Worm (Caenorhabditis elegans) whole organism, mixed stage, embryonic: ENCODE data around the gene slc-5A12.

Experiments
- bed-3 ChIP-seq: fragments of 200-800 bp; sonication (Bioruptor generic); optimal IDR thresholded peaks from 3 replicates; lab custom pipeline; 2018; ENCODE audit warnings: mild to moderate bottlenecking, missing genetic modification characterization, moderate library complexity, missing compliant biosample characterization
- blmp-1 ChIP-seq: fragments of 150-350 bp; optimal IDR thresholded peaks from 2 replicates; lab custom pipeline; 2014; ENCODE audit warnings: missing biosample characterization, missing genetic modification characterization
- ceh-39 ChIP-seq: fragments of 150-350 bp; optimal IDR thresholded peaks from 2 replicates; lab custom pipeline; 2014; ENCODE audit warnings: missing biosample characterization, missing genetic modification characterization
- ceh-43 ChIP-seq: fragments of 200-800 bp; sonication (Bioruptor generic); optimal IDR thresholded peaks from 2 replicates; lab custom pipeline; 2018; ENCODE audit warnings: mild to moderate bottlenecking, missing genetic modification characterization, moderate library complexity, missing compliant biosample characterization
- ceh-83 ChIP-seq: fragments of 200-800 bp; sonication (Bioruptor generic); optimal IDR thresholded peaks from 2 replicates; lab custom pipeline; 2018; ENCODE audit warnings: mild to moderate bottlenecking, missing genetic modification characterization, missing compliant biosample characterization
- ces-1 ChIP-seq: fragments of 150-350 bp; optimal IDR thresholded peaks from 2 replicates; lab custom pipeline; 2014; ENCODE audit warnings: missing biosample characterization, missing genetic modification reagents, missing genetic modification characterization
- cnd-1 ChIP-seq: fragments of 200-800 bp; sonication (Bioruptor generic); optimal IDR thresholded peaks from 2 replicates; lab custom pipeline; 2018; ENCODE audit warnings: mild to moderate bottlenecking, missing genetic modification characterization, missing compliant biosample characterization
- drap-1 ChIP-seq: fragments of 200-800 bp; sonication (Bioruptor generic); optimal IDR thresholded peaks from 3 replicates; lab custom pipeline; 2018; ENCODE audit warnings: mild to moderate bottlenecking, missing genetic modification characterization, missing compliant biosample characterization
- elt-1 ChIP-seq: sonication (generic microtip); optimal IDR thresholded peaks from 2 replicates; lab custom pipeline; 2017; ENCODE audit warnings: missing genetic modification characterization, mild to moderate bottlenecking, missing compliant biosample characterization, antibody characterized with exemption, moderate library complexity, borderline replicate concordance; ENCODE audit not compliant: insufficient read depth
- elt-3 ChIP-seq: fragments of 150-350 bp; optimal IDR thresholded peaks from 2 replicates; lab custom pipeline; 2014; ENCODE audit warnings: missing biosample characterization, missing genetic modification characterization
- flh-1 ChIP-seq: fragments of 200-800 bp; sonication (Bioruptor generic); optimal IDR thresholded peaks from 2 replicates; lab custom pipeline; 2018; ENCODE audit warnings: mild to moderate bottlenecking, missing genetic modification characterization, moderate library complexity, missing compliant biosample characterization
- ham-2 ChIP-seq: fragments of 200-800 bp; sonication (Bioruptor generic); optimal IDR thresholded peaks from 2 replicates; lab custom pipeline; 2018; ENCODE audit warnings: mild to moderate bottlenecking, missing genetic modification characterization, missing compliant biosample characterization
- hlh-1 ChIP-seq: fragments of 150-350 bp; optimal IDR thresholded peaks from 2 replicates; lab custom pipeline; 2014; ENCODE audit warnings: missing biosample characterization, missing genetic modification reagents, missing genetic modification characterization
- lin-13 ChIP-seq: fragments of 150-350 bp; optimal IDR thresholded peaks from 2 replicates; lab custom pipeline; 2014; ENCODE audit warnings: missing biosample characterization, missing genetic modification characterization
- lin-32 ChIP-seq: fragments of 200-800 bp; sonication (Bioruptor generic); optimal IDR thresholded peaks from 2 replicates; lab custom pipeline; 2018; ENCODE audit warnings: mild to moderate bottlenecking, missing genetic modification characterization, missing compliant biosample characterization
- lsy-2 ChIP-seq: fragments of 150-350 bp; optimal IDR thresholded peaks from 2 replicates; lab custom pipeline; 2014; ENCODE audit warnings: missing biosample characterization, missing genetic modification characterization
- mab-5 ChIP-seq: fragments of 150-350 bp; optimal IDR thresholded peaks from 2 replicates; lab custom pipeline; 2014; ENCODE audit warnings: missing biosample characterization, missing genetic modification characterization
- mep-1 ChIP-seq: fragments of 150-350 bp; optimal IDR thresholded peaks from 2 replicates; lab custom pipeline; 2017; ENCODE audit warnings: missing biosample characterization, missing genetic modification reagents, missing genetic modification characterization, inconsistent platforms
- mls-2 ChIP-seq: sonication (generic microtip); optimal IDR thresholded peaks from 2 replicates; lab custom pipeline; 2016; ENCODE audit warnings: mild to moderate bottlenecking, missing genetic modification characterization, moderate library complexity, missing compliant biosample characterization
- nhr-12 ChIP-seq: fragments of 150-350 bp; optimal IDR thresholded peaks from 2 replicates; lab custom pipeline; 2014; ENCODE audit warnings: missing biosample characterization, missing genetic modification characterization
- nhr-2 ChIP-seq: fragments of 150-350 bp; optimal IDR thresholded peaks from 2 replicates; lab custom pipeline; 2014; ENCODE audit warnings: missing biosample characterization, missing genetic modification characterization
- nhr-28 ChIP-seq: fragments of 150-350 bp; optimal IDR thresholded peaks from 2 replicates; lab custom pipeline; 2014; ENCODE audit warnings: missing biosample characterization, missing genetic modification characterization
- pha-4 ChIP-seq: fragments of 150-350 bp; optimal IDR thresholded peaks from 2 replicates; lab custom pipeline; 2018; ENCODE audit warnings: missing biosample characterization, missing genetic modification reagents, missing genetic modification characterization
- sem-2 ChIP-seq: fragments of 200-800 bp; sonication (Bioruptor generic); optimal IDR thresholded peaks from 2 replicates; lab custom pipeline; 2018; ENCODE audit warnings: mild to moderate bottlenecking, missing genetic modification characterization, missing compliant biosample characterization
- snpc-4 ChIP-seq: fragments of 150-350 bp; optimal IDR thresholded peaks from 2 replicates; lab custom pipeline; 2014; ENCODE audit warnings: missing biosample characterization, missing genetic modification characterization
- sptf-1 ChIP-seq: sonication (generic microtip); optimal IDR thresholded peaks from 2 replicates; lab custom pipeline; 2017; ENCODE audit warnings: mild to moderate bottlenecking, missing genetic modification characterization, moderate library complexity, missing compliant biosample characterization
- tbx-8 ChIP-seq: fragments of 200-800 bp; sonication (Bioruptor generic); optimal IDR thresholded peaks from 2 replicates; lab custom pipeline; 2018; ENCODE audit warnings: mild to moderate bottlenecking, missing genetic modification characterization, moderate library complexity, missing compliant biosample characterization
- unc-120 ChIP-seq: sonication (generic microtip); optimal IDR thresholded peaks from 2 replicates; lab custom pipeline; 2017; ENCODE audit warnings: missing genetic modification characterization, missing compliant biosample characterization; ENCODE audit not compliant: poor library complexity, severe bottlenecking
- unc-39 ChIP-seq: fragments of 150-350 bp; optimal IDR thresholded peaks from 2 replicates; lab custom pipeline; 2014; ENCODE audit warnings: missing biosample characterization, missing genetic modification characterization
- unc-62 ChIP-seq: fragments of 150-350 bp; optimal IDR thresholded peaks from 2 replicates; lab custom pipeline; 2014; ENCODE audit warnings: missing biosample characterization, missing genetic modification reagents, missing genetic modification characterization
- zip-8 ChIP-seq: fragments of 150-350 bp; optimal IDR thresholded peaks from 2 replicates; lab custom pipeline; 2014; ENCODE audit warnings: missing biosample characterization, missing genetic modification characterization
- ztf-11 ChIP-seq: fragments of 150-350 bp; optimal IDR thresholded peaks from 2 replicates; lab custom pipeline; 2014; ENCODE audit warnings: missing biosample characterization, missing genetic modification characterization

The slc-5A12 gene

DNA sequence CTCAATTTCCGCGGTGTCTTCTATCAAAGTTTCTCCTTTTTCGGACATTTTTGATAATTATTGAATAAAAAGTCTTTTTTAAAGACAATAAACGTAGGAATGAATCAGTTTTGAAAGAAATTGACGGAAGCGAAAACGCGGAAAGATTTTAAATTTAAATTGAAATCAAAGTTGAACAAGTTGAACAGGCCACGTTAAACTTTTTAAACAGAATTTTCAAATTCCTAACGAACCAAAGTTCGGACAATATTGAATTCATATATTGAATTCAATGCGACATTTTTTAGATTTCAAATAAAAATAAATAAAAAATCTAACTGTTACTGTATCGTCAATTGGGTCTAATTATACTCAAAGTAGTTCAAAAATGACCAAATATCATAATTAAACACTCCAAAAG is 12.5 kb downstream of the slc-5A12 start, which contains the start of gene hdl-1:
Gene hdl-1 (minus strand): TSS at position 101 of the 400 bp plus-strand sequence.
- TF ChIP-seq elt-1 (no peak), lsy-2 (tag; lab: Kevin White, UChicago) (no peak)

- TF ChIP-seq cnd-1 (tag; lab: Kevin White, UChicago) (no peak), nhr-2 (tag; lab: Kevin White, UChicago) (no peak), zip-8 (tag; lab: Kevin White, UChicago) (no peak), unc-120 (tag; lab: Kevin White, UChicago) (no peak), ceh-39 (no peak), mep-1 (no peak), snpc-4 (tag; lab: Kevin White, UChicago) (no peak), drap-1 (GFP tag; lab: Kevin White, UChicago) (no peak), elt-1 (no peak), ceh-83 (no peak), unc-39 (tag; lab: Kevin White, UChicago) (no peak), mls-2 (tag; lab: Kevin White, UChicago) (no peak), lin-13 (tag; lab: Kevin White, UChicago) (no peak)
Observed at ce11 chrIV:11950270-11950669, 13.1 kb downstream of the slc-5A12 start, which contains the start of gene tbx-36. Gene tbx-36, plus strand, starts transcription at chrIV:11950570.

ce11 chrIV:11952612-11953299 is 15.5 kb downstream of the slc-5A12 start, which contains the start of gene gdh-1:
Gene gdh-1, plus strand, starts transcription at chrIV:11953249.
- TF ChIP-seq sptf-1 (no peak), pha-4 (tag; lab: Kevin White, UChicago) (no peak), ztf-11 (no peak), unc-39 (tag; lab: Kevin White, UChicago) (no peak), flh-1 (GFP tag; lab: Kevin White, UChicago) (no peak), hlh-1 (no peak), ceh-39 (no peak), elt-1 (no peak), bed-3 (no peak), sem-2 (GFP tag; lab: Kevin White, UChicago) (no peak), lin-32 (GFP tag; lab: Kevin White, UChicago) (no peak), ceh-83 (no peak), nhr-2 (tag; lab: Kevin White, UChicago) (no peak), elt-3 (tag; lab: Kevin White, UChicago) (no peak)

ce11 chrIV:11955592-11955991 is 18.4 kb downstream of the slc-5A12 start:
- TF ChIP-seq tbx-8 (GFP tag; lab: Kevin White, UChicago): no peak
- TF ChIP-seq unc-39 (tag; lab: Kevin White, UChicago): no peak

ce11 chrIV:11956387-11956786 is 19.2 kb downstream of the slc-5A12 start:
- TF ChIP-seq nhr-12 (no peak), ceh-83 (no peak), ceh-39 (no peak), tbx-8 (GFP tag; lab: Kevin White, UChicago) (no peak), ceh-43 (GFP tag; lab: Kevin White, UChicago) (no peak), flh-1 (GFP tag; lab: Kevin White, UChicago) (no peak), blmp-1 (no peak), sem-2 (GFP tag; lab: Kevin White, UChicago) (no peak), sptf-1 (no peak), ztf-11 (no peak)
- TF ChIP-seq, all 35 proteins: peak for 0

ce11 chrIV:11957074-11957473 is 19.9 kb downstream of the slc-5A12 start:
- TF ChIP-seq hlh-1: peak; percentile 25
- no peak for TF ChIP-seq lsy-2 (tag; lab: Kevin White, UChicago)

ce11 chrIV:11959573-11959972 is 22.4 kb downstream of the slc-5A12 start, which contains the start of gene tgt-1:
Gene tgt-1, minus strand, starts transcription at chrIV:11959804.
- TF ChIP-seq mab-5 (tag; lab: Kevin White, UChicago) (no peak), mep-1 (no peak), tbx-8 (GFP tag; lab: Kevin White, UChicago) (no peak), ham-2 (no peak), sptf-1 (no peak), nhr-28 (no peak), sem-2 (GFP tag; lab: Kevin White, UChicago) (no peak), elt-1 (no peak), snpc-4 (tag; lab: Kevin White, UChicago) (no peak), ces-1 (GFP tag; lab: Kevin White, UChicago) (no peak), lin-32 (GFP tag; lab: Kevin White, UChicago) (no peak), zip-8 (tag; lab: Kevin White, UChicago) (no peak), hlh-1 (no peak), pha-4 (tag; lab: Kevin White, UChicago) (no peak), lin-13 (tag; lab: Kevin White, UChicago) (no peak), ceh-83 (no peak), cnd-1 (tag; lab: Kevin White, UChicago) (no peak), flh-1 (GFP tag; lab: Kevin White, UChicago) (no peak), unc-62 (GFP tag; lab: Kevin White, UChicago) (no peak)
